Fruit fly (Drosophila melanogaster): ENCODE results near the gene step.
A peak's percentile ranks its signal among the peaks of the same experiment; 100 is the strongest.

The step gene

dm6 chr2L:21789456-21790065 is 32.3 kb upstream of the step start (continued):
- TF ChIP-seq prd (optimal IDR thresholded peaks at IDR 0.05) (no peak), prd (GFP tag; IDR thresholded peaks at IDR 0.05) (0 out of 3 replicates have a peak, but pooled peaks have one; percentile 20), ara (GFP tag; IDR thresholded peaks at IDR 0.05) (no peak), Ssrp (tag; optimal IDR thresholded peaks at IDR 0.05) (peak; percentile 15), D19B (GFP tag; optimal IDR thresholded peaks at IDR 0.05) (no peak), Opbp (GFP tag; IDR thresholded peaks at IDR 0.05; ENCODE audit: partially characterized antibody) (no peak), Hr39 (optimal IDR thresholded peaks at IDR 0.05) (no peak), CG6791 (GFP tag; IDR thresholded peaks at IDR 0.05; ENCODE audit: partially characterized antibody) (peak; percentile 69; the same call in 2 of the 3 replicates), CG9727 (GFP tag; optimal IDR thresholded peaks at IDR 0.05) (peak; percentile 44), CG6689 (GFP tag; IDR thresholded peaks at IDR 0.05) (0 out of 2 replicates have a peak, but pooled peaks have one; percentile 9), dmrt99B (tag; optimal IDR thresholded peaks at IDR 0.05) (peak; percentile 46), dysf (GFP tag; IDR thresholded peaks at IDR 0.05) (0 out of 3 replicates have a peak, but pooled peaks have one; percentile 27), CG2120 (GFP tag; optimal IDR thresholded peaks at IDR 0.05) (peak; percentile 38), Nf-YB (GFP tag; optimal IDR thresholded peaks at IDR 0.05) (peak; percentile 81), gfzf (GFP tag; optimal IDR thresholded peaks at IDR 0.05) (no peak), Oli (tag; optimal IDR thresholded peaks at IDR 0.05) (peak; percentile 5), CG2712 (tag; optimal IDR thresholded peaks at IDR 0.05) (peak; percentile 20), PHDP (tag; optimal IDR thresholded peaks at IDR 0.05) (peak; percentile 23), row (GFP tag; IDR thresholded peaks at IDR 0.05) (peak; percentile 46; the same call in 2 of the 3 replicates), bcd (GFP tag; optimal IDR thresholded peaks at IDR 0.05) (peak; percentile 15), nmo (GFP tag; optimal IDR thresholded peaks at IDR 0.05) (peak; percentile 7), Hr51 (GFP tag; optimal IDR thresholded peaks at IDR 0.05) (peak in 1 of 2 experiments; percentile 24), scrt (GFP tag; optimal IDR thresholded peaks at IDR 0.05) (peak; percentile 1), CG7556 (GFP tag; optimal IDR thresholded peaks at IDR 0.05) (peak; percentile 37), CG18262 (tag; optimal IDR thresholded peaks at IDR 0.05) (peak; percentile 14), aop (GFP tag; IDR thresholded peaks at IDR 0.05) (no peak), CG2199 (GFP tag; IDR thresholded peaks at IDR 0.05) (0 out of 3 replicates have a peak, but pooled peaks have one; percentile 35), hth (optimal IDR thresholded peaks at IDR 0.05) (peak; percentile 94), CG17361 (GFP tag; IDR thresholded peaks at IDR 0.05) (peak; percentile 21; the same call in 1 of the 3 replicates), sd (tag; optimal IDR thresholded peaks at IDR 0.05) (peak; percentile 25), kni (GFP tag; optimal IDR thresholded peaks at IDR 0.05) (peak; percentile 38), cg (GFP tag; optimal IDR thresholded peaks at IDR 0.05) (peak; percentile 66), CG13424 (tag; optimal IDR thresholded peaks at IDR 0.05) (peak; percentile 27), CG10979 (tag; optimal IDR thresholded peaks at IDR 0.05) (peak; percentile 41), Sox102F (GFP tag; optimal IDR thresholded peaks at IDR 0.05) (peak; percentile 7), CG33557 (GFP tag; optimal IDR thresholded peaks at IDR 0.05) (peak; percentile 5), pzg (GFP tag; optimal IDR thresholded peaks at IDR 0.05) (no peak), grau (tag; optimal IDR thresholded peaks at IDR 0.05) (peak; percentile 5), mirr (GFP tag; optimal IDR thresholded peaks at IDR 0.05) (peak; percentile 34), fd96Cb (tag; optimal IDR thresholded peaks at IDR 0.05) (peak; percentile 22), pros (GFP tag; optimal IDR thresholded peaks at IDR 0.05) (peak; percentile 50), HLHmδ (GFP tag; optimal IDR thresholded peaks at IDR 0.05) (peak; percentile 7), CG1647 (GFP tag; optimal IDR thresholded peaks at IDR 0.05) (no peak), Kr (GFP tag; optimal IDR thresholded peaks at IDR 0.05) (peak; percentile 7), pan (optimal IDR thresholded peaks at IDR 0.05) (no peak), pan (GFP tag; optimal IDR thresholded peaks at IDR 0.05 in 1 of 2, IDR thresholded peaks at IDR 0.05 in 1 of 2) (peak in 1 of 2 experiments; percentile 31), CG10321 (GFP tag; IDR thresholded peaks at IDR 0.05) (peak; percentile 66), ci (GFP tag; IDR thresholded peaks at IDR 0.05) (0 out of 3 replicates have a peak, but pooled peaks have one; percentile 39), CG10267 (tag; optimal IDR thresholded peaks at IDR 0.05) (peak; percentile 3)
